Fruit fly (Drosophila melanogaster) whole organism, embryonic: ENCODE results near the gene Bdp1.
A peak's percentile ranks its signal among the peaks of the same experiment; 100 is the strongest.

ENCODE experiments used
- Adf1 ChIP-seq: fragments of 200-800 bp; sonication (Bioruptor generic); IDR thresholded peaks from 2 replicates; pipeline ENCODE4 v1.3.6; 2022; ENCODE audit warnings: missing biosample characterization, missing genetic modification characterization
- BEAF-32 ChIP-seq: fragments of 200-800 bp; sonication (Bioruptor generic); optimal IDR thresholded peaks from 3 replicates; lab custom pipeline; 2017; ENCODE audit warnings: missing biosample characterization, missing genetic modification characterization, mild to moderate bottlenecking, moderate library complexity, missing genetic modification reagents
- CG10366 ChIP-seq: fragments of 200-800 bp; sonication (Bioruptor generic); IDR thresholded peaks from 2 replicates; pipeline ENCODE4 v1.3.6; 2022; ENCODE audit warnings: missing biosample characterization, missing genetic modification characterization
- CG10431 ChIP-seq: fragments of 200-800 bp; sonication (Bioruptor generic); optimal IDR thresholded peaks from 3 replicates; lab custom pipeline; 2018; ENCODE audit warnings: missing biosample characterization, mild to moderate bottlenecking, missing genetic modification characterization
- CG10462 ChIP-seq: fragments of 200-800 bp; sonication (Bioruptor generic); optimal IDR thresholded peaks from 2 replicates; lab custom pipeline; 2016; ENCODE audit warnings: missing biosample characterization, missing genetic modification characterization
- CG11456 ChIP-seq: fragments of 200-800 bp; sonication (Bioruptor generic); IDR thresholded peaks from 3 replicates; pipeline ENCODE4 v1.3.6; 2022; ENCODE audit warnings: missing biosample characterization, missing genetic modification characterization
- CG11695 ChIP-seq: fragments of 200-800 bp; sonication (Bioruptor generic); IDR thresholded peaks from 3 replicates; pipeline ENCODE4 v1.3.6; 2022; ENCODE audit warnings: missing biosample characterization, missing genetic modification characterization
- CG11696 ChIP-seq: fragments of 200-800 bp; sonication (Bioruptor generic); IDR thresholded peaks from 2 replicates; pipeline ENCODE4 v1.3.6; 2022; ENCODE audit warnings: missing biosample characterization, missing genetic modification characterization
- CG12104 ChIP-seq: fragments of 200-800 bp; sonication (Bioruptor generic); optimal IDR thresholded peaks from 3 replicates; lab custom pipeline; 2016; ENCODE audit warnings: missing biosample characterization, missing genetic modification characterization
- CG12236 ChIP-seq: fragments of 200-800 bp; sonication (Bioruptor generic); optimal IDR thresholded peaks from 2 replicates; lab custom pipeline; 2016; ENCODE audit warnings: missing biosample characterization, missing genetic modification characterization
- CG12391 ChIP-seq: fragments of 200-800 bp; sonication (Bioruptor generic); optimal IDR thresholded peaks from 3 replicates; lab custom pipeline; 2018; ENCODE audit warnings: missing biosample characterization, mild to moderate bottlenecking, missing genetic modification characterization, moderate library complexity
- CG12769 ChIP-seq: fragments of 200-800 bp; sonication (Bioruptor generic); optimal IDR thresholded peaks from 2 replicates; lab custom pipeline; 2019; ENCODE audit warnings: missing biosample characterization, mild to moderate bottlenecking, missing genetic modification characterization, moderate library complexity
- CG12942 ChIP-seq: fragments of 200-800 bp; sonication (Bioruptor generic); optimal IDR thresholded peaks from 3 replicates; lab custom pipeline; 2016; ENCODE audit warnings: missing biosample characterization, missing genetic modification characterization
- CG15269 ChIP-seq: fragments of 200-800 bp; sonication (Bioruptor generic); optimal IDR thresholded peaks from 2 replicates; lab custom pipeline; 2018; ENCODE audit warnings: missing biosample characterization, mild to moderate bottlenecking, missing genetic modification characterization, moderate library complexity
- CG17359 ChIP-seq: fragments of 200-800 bp; sonication (Bioruptor generic); optimal IDR thresholded peaks from 3 replicates; lab custom pipeline; 2018; ENCODE audit warnings: missing biosample characterization, mild to moderate bottlenecking, missing genetic modification characterization, moderate library complexity
- CG2678 ChIP-seq: fragments of 200-800 bp; sonication (Bioruptor generic); optimal IDR thresholded peaks from 3 replicates; lab custom pipeline; 2019; ENCODE audit warnings: missing biosample characterization, mild to moderate bottlenecking, missing genetic modification characterization, moderate library complexity
- CG2712 ChIP-seq: fragments of 200-800 bp; optimal IDR thresholded peaks from 3 replicates; lab custom pipeline; 2019; ENCODE audit warnings: missing biosample characterization, mild to moderate bottlenecking, missing genetic modification characterization, moderate library complexity
- CG6689 ChIP-seq: fragments of 200-800 bp; sonication (Bioruptor generic); IDR thresholded peaks from 2 replicates; pipeline ENCODE4 v1.3.6; 2022; ENCODE audit warnings: missing biosample characterization, missing genetic modification characterization
- CG8924 ChIP-seq: fragments of 200-800 bp; optimal IDR thresholded peaks from 3 replicates; lab custom pipeline; 2019; ENCODE audit warnings: missing biosample characterization, mild to moderate bottlenecking, missing genetic modification characterization, moderate library complexity
- D19A ChIP-seq: fragments of 200-800 bp; optimal IDR thresholded peaks from 3 replicates; lab custom pipeline; 2019; ENCODE audit warnings: missing biosample characterization, mild to moderate bottlenecking, missing genetic modification characterization, moderate library complexity
- Deaf1 ChIP-seq: fragments of 200-800 bp; optimal IDR thresholded peaks from 3 replicates; lab custom pipeline; 2019; ENCODE audit warnings: missing biosample characterization, mild to moderate bottlenecking, missing genetic modification characterization, moderate library complexity
- E2f2 ChIP-seq: fragments of 200-800 bp; sonication (Bioruptor generic); IDR thresholded peaks from 2 replicates; pipeline ENCODE4 v1.3.6; 2022; ENCODE audit warnings: missing biosample characterization, missing genetic modification characterization
- GATAe ChIP-seq: fragments of 200-800 bp; sonication (Bioruptor generic); conservative IDR thresholded peaks from 2 replicates; pipeline ENCODE4 v1.3.6; 2022; ENCODE audit warnings: missing biosample characterization, missing genetic modification characterization
- HLH3B ChIP-seq: fragments of 200-800 bp; sonication (Bioruptor generic); IDR thresholded peaks from 2 replicates; pipeline ENCODE4 v1.3.6; 2022; ENCODE audit warnings: missing biosample characterization, missing genetic modification characterization
- Lpt ChIP-seq: fragments of >200 bp; optimal IDR thresholded peaks from 2 replicates; lab custom pipeline; 2018; ENCODE audit warnings: missing biosample characterization, missing genetic modification characterization
- MBD-R2 ChIP-seq: fragments of 200-800 bp; sonication (Bioruptor generic); IDR thresholded peaks from 2 replicates; pipeline ENCODE4 v1.3.6; 2022; ENCODE audit warnings: missing biosample characterization, missing genetic modification characterization
- Opbp ChIP-seq: fragments of 200-800 bp; sonication (Bioruptor generic); IDR thresholded peaks from 3 replicates; pipeline ENCODE4 v1.3.6; 2022; ENCODE audit warnings: missing biosample characterization, missing genetic modification characterization; ENCODE audit not compliant: partially characterized antibody
- PHDP ChIP-seq: fragments of 200-800 bp; sonication (Bioruptor generic); optimal IDR thresholded peaks from 3 replicates; lab custom pipeline; 2018; ENCODE audit warnings: missing biosample characterization, mild to moderate bottlenecking, missing genetic modification characterization, moderate library complexity
- Pdp1 ChIP-seq, 2 experiments: fragments of 200-800 bp; sonication (Bioruptor generic); optimal IDR thresholded peaks; 3 replicates each; lab custom pipeline; 2016; ENCODE audit warnings: missing biosample characterization in 2 of 2, missing genetic modification characterization in 2 of 2, mild to moderate bottlenecking in 1 of 2, moderate library complexity in 1 of 2
- Ptx1 ChIP-seq: fragments of 200-800 bp; sonication (Bioruptor generic); IDR thresholded peaks from 2 replicates; pipeline ENCODE4 v1.3.6; 2022; ENCODE audit warnings: missing biosample characterization, missing genetic modification characterization
- Sox100B ChIP-seq: fragments of 200-800 bp; sonication (Bioruptor generic); optimal IDR thresholded peaks from 3 replicates; lab custom pipeline; 2018; ENCODE audit warnings: missing biosample characterization, mild to moderate bottlenecking, missing genetic modification characterization
- Sox102F ChIP-seq: fragments of 200-800 bp; sonication (Bioruptor generic); optimal IDR thresholded peaks from 2 replicates; lab custom pipeline; 2018; ENCODE audit warnings: missing biosample characterization, mild to moderate bottlenecking, missing genetic modification characterization, moderate library complexity
- Sry-δ ChIP-seq: fragments of 200-800 bp; sonication (Bioruptor generic); optimal IDR thresholded peaks from 2 replicates; lab custom pipeline; 2016; ENCODE audit warnings: missing biosample characterization, missing genetic modification characterization
- al ChIP-seq: fragments of 200-800 bp; sonication (Bioruptor generic); IDR thresholded peaks from 2 replicates; pipeline ENCODE4 v1.3.6; 2022; ENCODE audit warnings: missing biosample characterization, missing genetic modification characterization
- ase ChIP-seq: fragments of 200-800 bp; sonication (Bioruptor generic); IDR thresholded peaks from 3 replicates; pipeline ENCODE4 v1.3.6; 2022; ENCODE audit warnings: missing biosample characterization, missing genetic modification characterization
- dmrt11E ChIP-seq: fragments of 200-800 bp; sonication (Bioruptor generic); optimal IDR thresholded peaks from 3 replicates; lab custom pipeline; 2018; ENCODE audit warnings: missing biosample characterization, mild to moderate bottlenecking, missing genetic modification characterization, moderate library complexity
- fd64A ChIP-seq: fragments of 200-800 bp; sonication (Bioruptor generic); optimal IDR thresholded peaks from 3 replicates; lab custom pipeline; 2018; ENCODE audit warnings: missing biosample characterization, mild to moderate bottlenecking, missing genetic modification characterization
- grn ChIP-seq: fragments of 200-800 bp; sonication (Bioruptor generic); optimal IDR thresholded peaks from 3 replicates; lab custom pipeline; 2017; ENCODE audit warnings: missing biosample characterization, missing genetic modification characterization
- jing ChIP-seq: fragments of 200-800 bp; sonication (Bioruptor generic); optimal IDR thresholded peaks from 2 replicates; lab custom pipeline; 2018; ENCODE audit warnings: missing biosample characterization, mild to moderate bottlenecking, missing genetic modification characterization
- jumu ChIP-seq: fragments of 200-800 bp; sonication (Bioruptor generic); optimal IDR thresholded peaks from 3 replicates; lab custom pipeline; 2016; ENCODE audit warnings: missing biosample characterization, missing genetic modification characterization
- knrl ChIP-seq: fragments of 200-800 bp; sonication (Bioruptor generic); IDR thresholded peaks from 3 replicates; pipeline ENCODE4 v1.3.6; 2022; ENCODE audit warnings: missing biosample characterization, missing genetic modification characterization; ENCODE audit not compliant: partially characterized antibody
- mirr ChIP-seq: fragments of 200-800 bp; sonication (Bioruptor generic); optimal IDR thresholded peaks from 3 replicates; lab custom pipeline; 2018; ENCODE audit warnings: missing biosample characterization, mild to moderate bottlenecking, missing genetic modification characterization
- mld ChIP-seq: fragments of 200-800 bp; sonication (Bioruptor generic); IDR thresholded peaks from 3 replicates; pipeline ENCODE4 v1.3.6; 2022; ENCODE audit warnings: missing biosample characterization, missing genetic modification characterization; ENCODE audit not compliant: partially characterized antibody
- p53 ChIP-seq: fragments of 200-800 bp; sonication (Bioruptor generic); optimal IDR thresholded peaks from 2 replicates; lab custom pipeline; 2016; ENCODE audit warnings: missing biosample characterization, missing genetic modification characterization
- pros ChIP-seq: fragments of 200-800 bp; sonication (Bioruptor generic); optimal IDR thresholded peaks from 3 replicates; lab custom pipeline; 2019; ENCODE audit warnings: missing biosample characterization, mild to moderate bottlenecking, missing genetic modification characterization, moderate library complexity
- sens-2 ChIP-seq: fragments of 200-800 bp; sonication (Bioruptor generic); IDR thresholded peaks from 2 replicates; pipeline ENCODE4 v1.3.6; 2022; ENCODE audit warnings: missing biosample characterization, missing genetic modification characterization
- sima ChIP-seq: fragments of 200-800 bp; sonication (Bioruptor generic); optimal IDR thresholded peaks from 2 replicates; lab custom pipeline; 2016; ENCODE audit warnings: missing biosample characterization, missing genetic modification characterization
- slp2 ChIP-seq: fragments of 200-800 bp; sonication (Bioruptor generic); optimal IDR thresholded peaks from 2 replicates; lab custom pipeline; 2016; ENCODE audit warnings: missing biosample characterization, missing genetic modification characterization
- tap ChIP-seq: fragments of 200-800 bp; optimal IDR thresholded peaks from 3 replicates; lab custom pipeline; 2019; ENCODE audit warnings: missing biosample characterization, mild to moderate bottlenecking, missing genetic modification characterization, moderate library complexity
- unc-4 ChIP-seq: fragments of 200-800 bp; sonication (Bioruptor generic); IDR thresholded peaks from 2 replicates; pipeline ENCODE4 v1.3.6; 2022; ENCODE audit warnings: missing biosample characterization, missing genetic modification characterization; ENCODE audit not compliant: partially characterized antibody
- unpg ChIP-seq: fragments of 200-800 bp; sonication (Bioruptor generic); optimal IDR thresholded peaks from 3 replicates; lab custom pipeline; 2018; ENCODE audit warnings: missing biosample characterization, mild to moderate bottlenecking, missing genetic modification characterization, moderate library complexity
- wek ChIP-seq: fragments of 200-800 bp; sonication (Bioruptor generic); optimal IDR thresholded peaks from 3 replicates; lab custom pipeline; 2018; ENCODE audit warnings: missing biosample characterization, mild to moderate bottlenecking, missing genetic modification characterization, moderate library complexity

Bdp1 gene

DNA sequence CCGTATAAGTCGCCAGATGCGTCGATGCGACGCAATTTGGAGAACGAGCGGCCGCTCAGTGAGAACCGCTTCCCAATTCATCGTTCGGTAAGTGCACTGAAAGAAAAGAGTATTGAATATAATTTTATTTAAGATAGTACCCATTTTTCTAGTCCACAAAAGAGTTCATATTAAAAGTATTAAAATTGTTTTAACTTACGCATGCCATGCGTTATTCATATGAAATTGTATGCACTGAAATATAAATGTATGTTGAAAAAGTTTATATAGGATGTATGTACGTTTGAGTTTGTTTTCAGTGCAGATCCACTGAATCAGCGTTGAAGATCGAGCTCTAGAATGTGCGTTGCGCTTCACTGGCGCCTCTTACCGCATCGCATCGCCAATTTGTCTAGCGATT, 25.9 kb upstream of the Bdp1 start (continued):
- TF ChIP-seq CG10366 (no peak), CG12236 (GFP tag; lab: Kevin White, UChicago) (no peak), PHDP (peak; percentile 8), knrl (GFP tag; lab: Robert Waterston, UW) (no peak), sens-2 (GFP tag; lab: Robert Waterston, UW) (no peak), unpg (GFP tag; lab: Kevin White, UChicago) (peak; percentile 17), Pdp1 (GFP tag; optimal IDR thresholded peaks at IDR 0.05; lab: Kevin White, UChicago) (peak in 1 of 2 experiments; percentile 4), CG2678 (tag; lab: Kevin White, UChicago) (peak; percentile 22), CG15269 (tag; lab: Kevin White, UChicago) (peak; percentile 18), mirr (no peak), HLH3B (GFP tag; lab: Robert Waterston, UW) (no peak), dmrt11E (tag; lab: Kevin White, UChicago) (no peak), wek (GFP tag; lab: Kevin White, UChicago) (no peak), CG11456 (GFP tag; lab: Robert Waterston, UW) (no peak), GATAe (no peak), sima (GFP tag; lab: Kevin White, UChicago) (no peak), CG8924 (no peak), Ptx1 (GFP tag; lab: Robert Waterston, UW) (no peak), Adf1 (GFP tag; lab: Robert Waterston, UW) (no peak), tap (tag; lab: Kevin White, UChicago) (no peak), mld (GFP tag; lab: Robert Waterston, UW) (no peak), CG10431 (GFP tag; lab: Kevin White, UChicago) (no peak), fd64A (GFP tag; lab: Kevin White, UChicago) (no peak), CG12104 (GFP tag; lab: Kevin White, UChicago) (no peak), al (GFP tag; lab: Robert Waterston, UW) (no peak), CG6689 (no peak), Opbp (GFP tag; lab: Robert Waterston, UW) (no peak), pros (GFP tag; lab: Kevin White, UChicago) (no peak), p53 (no peak), CG12769 (tag; lab: Kevin White, UChicago) (no peak), CG10462 (GFP tag; lab: Kevin White, UChicago) (no peak), MBD-R2 (no peak), slp2 (GFP tag; lab: Kevin White, UChicago) (no peak), E2f2 (GFP tag; lab: Robert Waterston, UW) (no peak), Sry-δ (GFP tag; lab: Kevin White, UChicago) (no peak), grn (GFP tag; lab: Kevin White, UChicago) (no peak), Lpt (GFP tag; lab: Kevin White, UChicago) (no peak), CG2712 (tag; lab: Kevin White, UChicago) (no peak), Deaf1 (tag; lab: Kevin White, UChicago) (peak; percentile 64), ase (no peak), BEAF-32 (GFP tag; lab: Kevin White, UChicago) (no peak), D19A (tag; lab: Kevin White, UChicago) (no peak), jing (GFP tag; lab: Kevin White, UChicago) (no peak), CG11696 (GFP tag; lab: Robert Waterston, UW) (no peak), CG17359 (tag; lab: Kevin White, UChicago) (no peak), CG12942 (no peak), CG11695 (GFP tag; lab: Robert Waterston, UW) (0 out of 3 replicates have a peak, but pooled peaks have one; percentile 17), unc-4 (GFP tag; lab: Robert Waterston, UW) (no peak), jumu (GFP tag; lab: Kevin White, UChicago) (no peak), Sox102F (GFP tag; lab: Kevin White, UChicago) (peak; percentile 16), Sox100B (GFP tag; lab: Kevin White, UChicago) (no peak), CG12391 (peak; percentile 2)
